Fruit fly (Drosophila melanogaster) whole organism, embryonic: ENCODE results near the gene CG31493.
A peak's percentile ranks its signal among the peaks of the same experiment; 100 is the strongest.

Experiments used
- B-H2 ChIP-seq: fragments of 200-800 bp; sonication (Bioruptor generic); optimal IDR thresholded peaks from 2 replicates; lab custom pipeline; 2018; ENCODE audit warnings: missing biosample characterization, mild to moderate bottlenecking, missing genetic modification characterization
- BEAF-32 ChIP-seq: fragments of 200-800 bp; sonication (Bioruptor generic); optimal IDR thresholded peaks from 3 replicates; lab custom pipeline; 2017; ENCODE audit warnings: missing biosample characterization, missing genetic modification characterization, mild to moderate bottlenecking, moderate library complexity, missing genetic modification reagents
- CG10979 ChIP-seq: fragments of 200-800 bp; sonication (Bioruptor generic); optimal IDR thresholded peaks from 2 replicates; lab custom pipeline; 2018; ENCODE audit warnings: missing biosample characterization, mild to moderate bottlenecking, missing genetic modification characterization, moderate library complexity
- CG11560 ChIP-seq: fragments of 200-800 bp; sonication (Bioruptor generic); IDR thresholded peaks from 3 replicates; pipeline ENCODE4 v1.3.6; 2022; ENCODE audit warnings: missing biosample characterization, missing genetic modification characterization
- CG14667 ChIP-seq: fragments of 200-800 bp; sonication (Bioruptor generic); IDR thresholded peaks from 2 replicates; pipeline ENCODE4 v1.3.6; 2022; ENCODE audit warnings: missing biosample characterization, missing genetic modification characterization
- CG15073 ChIP-seq: fragments of 200-800 bp; sonication (Bioruptor generic); optimal IDR thresholded peaks from 2 replicates; lab custom pipeline; 2016; ENCODE audit warnings: missing biosample characterization, missing genetic modification characterization
- CG17186 ChIP-seq: fragments of 200-800 bp; sonication (Bioruptor generic); optimal IDR thresholded peaks from 3 replicates; lab custom pipeline; 2017; ENCODE audit warnings: missing biosample characterization, missing genetic modification reagents, missing genetic modification characterization
- CG17612 ChIP-seq: fragments of 200-800 bp; sonication (Bioruptor generic); IDR thresholded peaks from 2 replicates; pipeline ENCODE4 v1.3.6; 2022; ENCODE audit warnings: missing biosample characterization, missing genetic modification characterization
- CG1792 ChIP-seq: fragments of 200-800 bp; sonication (Bioruptor generic); optimal IDR thresholded peaks from 2 replicates; lab custom pipeline; 2016; ENCODE audit warnings: missing biosample characterization, missing genetic modification characterization
- CG2116 ChIP-seq: fragments of 200-800 bp; sonication (Bioruptor generic); optimal IDR thresholded peaks from 3 replicates; lab custom pipeline; 2018; ENCODE audit warnings: missing biosample characterization, mild to moderate bottlenecking, missing genetic modification characterization
- CG30431 ChIP-seq: fragments of 200-800 bp; sonication (Bioruptor generic); optimal IDR thresholded peaks from 2 replicates; lab custom pipeline; 2017; ENCODE audit warnings: missing biosample characterization, missing genetic modification characterization
- CG3726 ChIP-seq: fragments of 200-800 bp; sonication (Bioruptor generic); IDR thresholded peaks from 3 replicates; pipeline ENCODE4, ENCODE4 v1.3.6; 2022; ENCODE audit warnings: missing biosample characterization, missing genetic modification characterization
- CG3847 ChIP-seq: fragments of 200-800 bp; sonication (Bioruptor generic); IDR thresholded peaks from 2 replicates; pipeline ENCODE4 v1.3.6; 2022; ENCODE audit warnings: missing biosample characterization, missing genetic modification characterization
- CG42726 ChIP-seq: fragments of 200-800 bp; sonication (Bioruptor generic); IDR thresholded peaks from 2 replicates; pipeline ENCODE4 v1.3.6; 2022; ENCODE audit warnings: missing biosample characterization, missing genetic modification characterization; ENCODE audit not compliant: partially characterized antibody
- CG4820 ChIP-seq: fragments of 200-800 bp; sonication (Bioruptor generic); optimal IDR thresholded peaks from 3 replicates; lab custom pipeline; 2016; ENCODE audit warnings: missing biosample characterization, missing genetic modification characterization
- CG6175 ChIP-seq: fragments of 200-800 bp; sonication (Bioruptor generic); IDR thresholded peaks from 3 replicates; pipeline ENCODE4 v1.3.6; 2022; ENCODE audit warnings: missing biosample characterization, missing genetic modification characterization
- CG7372 ChIP-seq: fragments of 200-800 bp; sonication (Bioruptor generic); IDR thresholded peaks from 2 replicates; pipeline ENCODE4 v1.3.6; 2022; ENCODE audit warnings: missing biosample characterization, missing genetic modification characterization
- CG9932 ChIP-seq: fragments of 200-800 bp; sonication (Bioruptor generic); IDR thresholded peaks from 2 replicates; pipeline ENCODE4 v1.3.6; 2022; ENCODE audit warnings: missing biosample characterization, missing genetic modification characterization
- CrebB ChIP-seq: fragments of 200-800 bp; sonication (Bioruptor generic); optimal IDR thresholded peaks from 3 replicates; lab custom pipeline; 2018; ENCODE audit warnings: missing biosample characterization, mild to moderate bottlenecking, missing genetic modification characterization
- Deaf1 ChIP-seq: fragments of 200-800 bp; optimal IDR thresholded peaks from 3 replicates; lab custom pipeline; 2019; ENCODE audit warnings: missing biosample characterization, mild to moderate bottlenecking, missing genetic modification characterization, moderate library complexity
- ERR ChIP-seq: fragments of 200-800 bp; sonication (Bioruptor generic); optimal IDR thresholded peaks from 2 replicates; lab custom pipeline; 2016; ENCODE audit warnings: missing biosample characterization, missing genetic modification characterization
- Ets97D ChIP-seq: fragments of 200-800 bp; sonication (Bioruptor generic); optimal IDR thresholded peaks from 3 replicates; lab custom pipeline; 2016; ENCODE audit warnings: missing biosample characterization, missing genetic modification characterization
- Fer1 ChIP-seq: fragments of 200-800 bp; sonication (Bioruptor generic); optimal IDR thresholded peaks from 2 replicates; lab custom pipeline; 2017; ENCODE audit warnings: missing biosample characterization, mild to moderate bottlenecking, missing genetic modification characterization
- GATAe ChIP-seq: fragments of 200-800 bp; sonication (Bioruptor generic); conservative IDR thresholded peaks from 2 replicates; pipeline ENCODE4 v1.3.6; 2022; ENCODE audit warnings: missing biosample characterization, missing genetic modification characterization
- H15 ChIP-seq: fragments of 200-800 bp; sonication (Bioruptor generic); IDR thresholded peaks from 3 replicates; pipeline ENCODE4 v1.3.6; 2022; ENCODE audit warnings: missing biosample characterization, missing genetic modification characterization
- Hey ChIP-seq: fragments of 200-800 bp; sonication (Bioruptor generic); optimal IDR thresholded peaks from 3 replicates; lab custom pipeline; 2018; ENCODE audit warnings: missing biosample characterization, mild to moderate bottlenecking, missing genetic modification characterization
- Jarid2 ChIP-seq: fragments of 200-800 bp; sonication (Bioruptor generic); optimal IDR thresholded peaks from 3 replicates; lab custom pipeline; 2017; ENCODE audit warnings: mild to moderate bottlenecking, missing biosample characterization, missing genetic modification reagents, missing genetic modification characterization
- Kr ChIP-seq: fragments of 200-800 bp; sonication (Bioruptor generic); optimal IDR thresholded peaks from 2 replicates; lab custom pipeline; 2017; ENCODE audit warnings: missing biosample characterization, mild to moderate bottlenecking, missing genetic modification characterization
- Med ChIP-seq: fragments of 200-800 bp; sonication (Bioruptor generic); peaks from one replicate; lab custom pipeline; 2016; ENCODE audit warnings: missing biosample characterization, missing genetic modification characterization, mild to moderate bottlenecking, inconsistent platforms, moderate library complexity
- NfI ChIP-seq: fragments of 200-800 bp; sonication (Bioruptor generic); optimal IDR thresholded peaks from 3 replicates; lab custom pipeline; 2018; ENCODE audit warnings: missing biosample characterization, mild to moderate bottlenecking, missing genetic modification characterization, moderate library complexity
- br ChIP-seq: fragments of >200 bp; optimal IDR thresholded peaks from 2 replicates; lab custom pipeline; 2017
- btn ChIP-seq: fragments of 200-800 bp; sonication (Bioruptor generic); optimal IDR thresholded peaks from 2 replicates; lab custom pipeline; 2016; ENCODE audit warnings: missing biosample characterization, missing genetic modification characterization
- chn ChIP-seq: fragments of 200-800 bp; sonication (Bioruptor generic); optimal IDR thresholded peaks from 2 replicates; lab custom pipeline; 2016; ENCODE audit warnings: missing biosample characterization, missing genetic modification characterization
- cwo ChIP-seq: fragments of 200-800 bp; sonication (Bioruptor generic); optimal IDR thresholded peaks from 3 replicates; lab custom pipeline; 2017; ENCODE audit warnings: missing biosample characterization, missing genetic modification characterization, mild to moderate bottlenecking, moderate library complexity, missing genetic modification reagents
- dpn ChIP-seq, 2 experiments: fragments of 200-800 bp; sonication (Bioruptor generic); optimal IDR thresholded peaks; 3 replicates each; lab custom pipeline; 2016; ENCODE audit warnings: missing biosample characterization in 2 of 2, missing genetic modification characterization in 2 of 2
- esg ChIP-seq: fragments of 200-800 bp; sonication (Bioruptor generic); conservative IDR thresholded peaks from 2 replicates; pipeline ENCODE4 v1.3.6; 2022; ENCODE audit warnings: missing biosample characterization, missing genetic modification characterization
- fd102C ChIP-seq: fragments of 200-800 bp; sonication (Bioruptor generic); optimal IDR thresholded peaks from 2 replicates; lab custom pipeline; 2018; ENCODE audit warnings: missing biosample characterization, mild to moderate bottlenecking, missing genetic modification characterization, moderate library complexity
- fd3F ChIP-seq: fragments of 200-800 bp; sonication (Bioruptor generic); optimal IDR thresholded peaks from 2 replicates; lab custom pipeline; 2018; ENCODE audit warnings: missing biosample characterization, mild to moderate bottlenecking, missing genetic modification characterization, moderate library complexity
- fd96Cb ChIP-seq: fragments of 200-800 bp; sonication (Bioruptor generic); optimal IDR thresholded peaks from 2 replicates; lab custom pipeline; 2018; ENCODE audit warnings: missing biosample characterization, mild to moderate bottlenecking, missing genetic modification characterization, moderate library complexity
- gcm ChIP-seq: fragments of 200-800 bp; sonication (Bioruptor generic); optimal IDR thresholded peaks from 2 replicates; lab custom pipeline; 2019; ENCODE audit warnings: missing biosample characterization, mild to moderate bottlenecking, missing genetic modification characterization, moderate library complexity
- grau ChIP-seq: fragments of 200-800 bp; optimal IDR thresholded peaks from 3 replicates; lab custom pipeline; 2019; ENCODE audit warnings: missing biosample characterization, mild to moderate bottlenecking, missing genetic modification characterization, moderate library complexity
- h ChIP-seq: fragments of >200 bp; optimal IDR thresholded peaks from 2 replicates; lab custom pipeline; 2017
- hbn ChIP-seq: fragments of 200-800 bp; sonication (Bioruptor generic); IDR thresholded peaks from 2 replicates; pipeline ENCODE4 v1.3.6; 2022; ENCODE audit warnings: missing biosample characterization, missing genetic modification characterization; ENCODE audit not compliant: partially characterized antibody
- maf-S ChIP-seq: fragments of 200-800 bp; sonication (Bioruptor generic); optimal IDR thresholded peaks from 2 replicates; lab custom pipeline; 2016; ENCODE audit warnings: missing biosample characterization, missing genetic modification characterization
- org-1 ChIP-seq: fragments of 200-800 bp; sonication (Bioruptor generic); optimal IDR thresholded peaks from 2 replicates; lab custom pipeline; 2017; ENCODE audit warnings: missing biosample characterization, missing genetic modification characterization
- otp ChIP-seq: fragments of 200-800 bp; sonication (Bioruptor generic); IDR thresholded peaks from 3 replicates; pipeline ENCODE4, ENCODE4 v1.3.6; 2022; ENCODE audit warnings: missing biosample characterization, missing genetic modification characterization
- prd ChIP-seq, 3 experiments: fragments of >200 bp in 2 of 3; fragments of 200-800 bp in 1 of 3; sonication (Bioruptor generic) in 1 of 3; optimal IDR thresholded peaks in 2 of 3; IDR thresholded peaks in 1 of 3; 2 replicates in 2 of 3; 3 replicates in 1 of 3; pipeline versions ENCODE4 v1.3.6 to Lab custom; 2017 to 2022; ENCODE audit warnings: missing biosample characterization in 1 of 3, missing genetic modification characterization in 1 of 3
- shn ChIP-seq: fragments of 200-800 bp; sonication (Bioruptor generic); optimal IDR thresholded peaks from 3 replicates; lab custom pipeline; 2016; ENCODE audit warnings: missing biosample characterization, missing genetic modification characterization
- tio ChIP-seq: fragments of 200-800 bp; sonication (Bioruptor generic); optimal IDR thresholded peaks from 2 replicates; lab custom pipeline; 2017; ENCODE audit warnings: missing biosample characterization, missing genetic modification characterization, inconsistent platforms
- zen2 ChIP-seq: fragments of 200-800 bp; sonication (Bioruptor generic); IDR thresholded peaks from 3 replicates; pipeline ENCODE4 v1.3.6; 2022; ENCODE audit warnings: missing biosample characterization, missing genetic modification characterization; ENCODE audit not compliant: partially characterized antibody
- zf30C ChIP-seq: fragments of 200-800 bp; sonication (Bioruptor generic); optimal IDR thresholded peaks from 3 replicates; lab custom pipeline; 2018; ENCODE audit warnings: missing biosample characterization, mild to moderate bottlenecking, missing genetic modification characterization

Gene CG31493

DNA sequence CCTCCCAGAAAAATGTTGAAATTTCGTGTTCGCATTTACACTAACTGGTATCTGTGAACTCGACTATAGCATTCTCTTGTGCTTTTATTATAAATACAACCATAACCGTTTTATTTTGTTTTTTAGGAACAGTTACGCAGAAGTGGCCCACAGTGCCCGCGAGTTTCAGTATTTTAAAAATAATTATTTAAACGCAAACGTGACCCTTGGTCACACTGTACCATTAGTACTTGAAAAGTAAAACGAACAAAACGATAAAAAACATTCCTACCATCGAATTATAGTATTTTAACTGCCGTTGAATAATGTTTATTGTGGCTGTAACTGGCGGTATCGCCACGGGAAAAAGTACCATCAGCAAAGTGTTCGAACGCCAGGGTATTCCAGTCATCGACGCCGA, 49.4 kb upstream of the CG31493 start, which contains the start of gene Dpck (continued):
- TF ChIP-seq zen2 (GFP tag; lab: Robert Waterston, UW) (no peak), CG3847 (0 out of 2 replicates have a peak, but pooled peaks have one; percentile 32), CG1792 (GFP tag; lab: Kevin White, UChicago) (no peak), fd3F (no peak), CG30431 (GFP tag; lab: Kevin White, UChicago) (no peak), gcm (peak; percentile 9), Fer1 (GFP tag; lab: Kevin White, UChicago) (peak; percentile 36), CrebB (no peak), h (lab: Kevin White, UChicago) (no peak), CG15073 (GFP tag; lab: Kevin White, UChicago) (no peak), tio (GFP tag; lab: Kevin White, UChicago) (no peak), CG10979 (tag; lab: Kevin White, UChicago) (peak; percentile 23), CG17186 (GFP tag; lab: Kevin White, UChicago) (no peak), br (lab: Kevin White, UChicago) (no peak), Kr (GFP tag; lab: Kevin White, UChicago) (no peak), grau (tag; lab: Kevin White, UChicago) (peak; percentile 33), CG42726 (GFP tag; lab: Robert Waterston, UW) (no peak), cwo (GFP tag; lab: Kevin White, UChicago) (no peak), shn (GFP tag; lab: Kevin White, UChicago) (no peak), esg (GFP tag; lab: Robert Waterston, UW) (no peak), Jarid2 (no peak), maf-S (GFP tag; lab: Kevin White, UChicago) (no peak), prd (optimal IDR thresholded peaks at IDR 0.05; lab: Kevin White, UChicago) (no peak), prd (GFP tag; IDR thresholded peaks at IDR 0.05; lab: Robert Waterston, UW) (no peak), hbn (GFP tag; lab: Robert Waterston, UW) (peak; percentile 36; the same call in 1 of the 2 replicates), CG14667 (GFP tag; lab: Robert Waterston, UW) (no peak), CG17612 (no peak), CG4820 (GFP tag; lab: Kevin White, UChicago) (no peak), btn (GFP tag; lab: Kevin White, UChicago) (no peak), B-H2 (GFP tag; lab: Kevin White, UChicago) (peak; percentile 22), Hey (tag; lab: Kevin White, UChicago) (no peak), chn (GFP tag; lab: Kevin White, UChicago) (no peak), fd102C (GFP tag; lab: Kevin White, UChicago) (no peak), ERR (no peak), org-1 (no peak), CG6175 (GFP tag; lab: Robert Waterston, UW) (no peak), Ets97D (peak; percentile 76), NfI (GFP tag; lab: Kevin White, UChicago) (peak; percentile 5), BEAF-32 (GFP tag; lab: Kevin White, UChicago) (peak; percentile 13), CG3726 (GFP tag; lab: Robert Waterston, UW) (no peak), CG2116 (GFP tag; lab: Kevin White, UChicago) (peak; percentile 19), H15 (no peak), CG9932 (GFP tag; lab: Robert Waterston, UW) (peak; percentile 10; the same call in 1 of the 2 replicates), Med (GFP tag; lab: Kevin White, UChicago) (peak; percentile 80), CG7372 (GFP tag; lab: Robert Waterston, UW) (no peak), GATAe (no peak), otp (GFP tag; lab: Robert Waterston, UW) (no peak), fd96Cb (no peak), dpn (GFP tag; optimal IDR thresholded peaks at IDR 0.05; lab: Kevin White, UChicago) (peak in 1 of 2 experiments; percentile 11), CG11560 (tag; lab: Robert Waterston, UW) (no peak), Deaf1 (tag; lab: Kevin White, UChicago) (no peak), zf30C (no peak)
